Worm (Caenorhabditis elegans) whole organism, mixed stage, embryonic: ENCODE measurements around the gene F58E6.5.

Experiments used
- M03D4.4 ChIP-seq: sonication (generic microtip); optimal IDR thresholded peaks from 2 replicates; lab custom pipeline; 2017; ENCODE audit warnings: mild to moderate bottlenecking, missing genetic modification characterization, missing compliant biosample characterization
- bed-3 ChIP-seq: fragments of 200-800 bp; sonication (Bioruptor generic); optimal IDR thresholded peaks from 3 replicates; lab custom pipeline; 2018; ENCODE audit warnings: mild to moderate bottlenecking, missing genetic modification characterization, moderate library complexity, missing compliant biosample characterization
- blmp-1 ChIP-seq: fragments of 150-350 bp; optimal IDR thresholded peaks from 2 replicates; lab custom pipeline; 2014; ENCODE audit warnings: missing biosample characterization, missing genetic modification characterization
- ceh-39 ChIP-seq: fragments of 150-350 bp; optimal IDR thresholded peaks from 2 replicates; lab custom pipeline; 2014; ENCODE audit warnings: missing biosample characterization, missing genetic modification characterization
- ceh-43 ChIP-seq: fragments of 200-800 bp; sonication (Bioruptor generic); optimal IDR thresholded peaks from 2 replicates; lab custom pipeline; 2018; ENCODE audit warnings: mild to moderate bottlenecking, missing genetic modification characterization, moderate library complexity, missing compliant biosample characterization
- ceh-83 ChIP-seq: fragments of 200-800 bp; sonication (Bioruptor generic); optimal IDR thresholded peaks from 2 replicates; lab custom pipeline; 2018; ENCODE audit warnings: mild to moderate bottlenecking, missing genetic modification characterization, missing compliant biosample characterization
- ces-1 ChIP-seq: fragments of 150-350 bp; optimal IDR thresholded peaks from 2 replicates; lab custom pipeline; 2014; ENCODE audit warnings: missing biosample characterization, missing genetic modification reagents, missing genetic modification characterization
- cnd-1 ChIP-seq: fragments of 200-800 bp; sonication (Bioruptor generic); optimal IDR thresholded peaks from 2 replicates; lab custom pipeline; 2018; ENCODE audit warnings: mild to moderate bottlenecking, missing genetic modification characterization, missing compliant biosample characterization
- drap-1 ChIP-seq: fragments of 200-800 bp; sonication (Bioruptor generic); optimal IDR thresholded peaks from 3 replicates; lab custom pipeline; 2018; ENCODE audit warnings: mild to moderate bottlenecking, missing genetic modification characterization, missing compliant biosample characterization
- elt-1 ChIP-seq: sonication (generic microtip); optimal IDR thresholded peaks from 2 replicates; lab custom pipeline; 2017; ENCODE audit warnings: missing genetic modification characterization, mild to moderate bottlenecking, missing compliant biosample characterization, antibody characterized with exemption, moderate library complexity, borderline replicate concordance; ENCODE audit not compliant: insufficient read depth
- elt-3 ChIP-seq: fragments of 150-350 bp; optimal IDR thresholded peaks from 2 replicates; lab custom pipeline; 2014; ENCODE audit warnings: missing biosample characterization, missing genetic modification characterization
- flh-1 ChIP-seq: fragments of 200-800 bp; sonication (Bioruptor generic); optimal IDR thresholded peaks from 2 replicates; lab custom pipeline; 2018; ENCODE audit warnings: mild to moderate bottlenecking, missing genetic modification characterization, moderate library complexity, missing compliant biosample characterization
- ham-2 ChIP-seq: fragments of 200-800 bp; sonication (Bioruptor generic); optimal IDR thresholded peaks from 2 replicates; lab custom pipeline; 2018; ENCODE audit warnings: mild to moderate bottlenecking, missing genetic modification characterization, missing compliant biosample characterization
- hlh-1 ChIP-seq: fragments of 150-350 bp; optimal IDR thresholded peaks from 2 replicates; lab custom pipeline; 2014; ENCODE audit warnings: missing biosample characterization, missing genetic modification reagents, missing genetic modification characterization
- lin-13 ChIP-seq: fragments of 150-350 bp; optimal IDR thresholded peaks from 2 replicates; lab custom pipeline; 2014; ENCODE audit warnings: missing biosample characterization, missing genetic modification characterization
- lin-32 ChIP-seq: fragments of 200-800 bp; sonication (Bioruptor generic); optimal IDR thresholded peaks from 2 replicates; lab custom pipeline; 2018; ENCODE audit warnings: mild to moderate bottlenecking, missing genetic modification characterization, missing compliant biosample characterization
- lsy-2 ChIP-seq: fragments of 150-350 bp; optimal IDR thresholded peaks from 2 replicates; lab custom pipeline; 2014; ENCODE audit warnings: missing biosample characterization, missing genetic modification characterization
- mab-5 ChIP-seq: fragments of 150-350 bp; optimal IDR thresholded peaks from 2 replicates; lab custom pipeline; 2014; ENCODE audit warnings: missing biosample characterization, missing genetic modification characterization
- mep-1 ChIP-seq: fragments of 150-350 bp; optimal IDR thresholded peaks from 2 replicates; lab custom pipeline; 2017; ENCODE audit warnings: missing biosample characterization, missing genetic modification reagents, missing genetic modification characterization, inconsistent platforms
- mls-2 ChIP-seq: sonication (generic microtip); optimal IDR thresholded peaks from 2 replicates; lab custom pipeline; 2016; ENCODE audit warnings: mild to moderate bottlenecking, missing genetic modification characterization, moderate library complexity, missing compliant biosample characterization
- nhr-12 ChIP-seq: fragments of 150-350 bp; optimal IDR thresholded peaks from 2 replicates; lab custom pipeline; 2014; ENCODE audit warnings: missing biosample characterization, missing genetic modification characterization
- nhr-237 ChIP-seq: fragments of 150-350 bp; optimal IDR thresholded peaks from 2 replicates; lab custom pipeline; 2014; ENCODE audit warnings: missing biosample characterization, missing genetic modification characterization
- nhr-28 ChIP-seq: fragments of 150-350 bp; optimal IDR thresholded peaks from 2 replicates; lab custom pipeline; 2014; ENCODE audit warnings: missing biosample characterization, missing genetic modification characterization
- nhr-76 ChIP-seq: sonication (generic microtip); optimal IDR thresholded peaks from 2 replicates; lab custom pipeline; 2017; ENCODE audit warnings: missing biosample characterization, missing genetic modification characterization
- pha-4 ChIP-seq: fragments of 150-350 bp; optimal IDR thresholded peaks from 2 replicates; lab custom pipeline; 2018; ENCODE audit warnings: missing biosample characterization, missing genetic modification reagents, missing genetic modification characterization
- sem-2 ChIP-seq: fragments of 200-800 bp; sonication (Bioruptor generic); optimal IDR thresholded peaks from 2 replicates; lab custom pipeline; 2018; ENCODE audit warnings: mild to moderate bottlenecking, missing genetic modification characterization, missing compliant biosample characterization
- snpc-4 ChIP-seq: fragments of 150-350 bp; optimal IDR thresholded peaks from 2 replicates; lab custom pipeline; 2014; ENCODE audit warnings: missing biosample characterization, missing genetic modification characterization
- tbx-8 ChIP-seq: fragments of 200-800 bp; sonication (Bioruptor generic); optimal IDR thresholded peaks from 2 replicates; lab custom pipeline; 2018; ENCODE audit warnings: mild to moderate bottlenecking, missing genetic modification characterization, moderate library complexity, missing compliant biosample characterization
- unc-120 ChIP-seq: sonication (generic microtip); optimal IDR thresholded peaks from 2 replicates; lab custom pipeline; 2017; ENCODE audit warnings: missing genetic modification characterization, missing compliant biosample characterization; ENCODE audit not compliant: poor library complexity, severe bottlenecking
- unc-39 ChIP-seq: fragments of 150-350 bp; optimal IDR thresholded peaks from 2 replicates; lab custom pipeline; 2014; ENCODE audit warnings: missing biosample characterization, missing genetic modification characterization
- unc-62 ChIP-seq: fragments of 150-350 bp; optimal IDR thresholded peaks from 2 replicates; lab custom pipeline; 2014; ENCODE audit warnings: missing biosample characterization, missing genetic modification reagents, missing genetic modification characterization
- ztf-11 ChIP-seq: fragments of 150-350 bp; optimal IDR thresholded peaks from 2 replicates; lab custom pipeline; 2014; ENCODE audit warnings: missing biosample characterization, missing genetic modification characterization

Gene F58E6.5

DNA sequence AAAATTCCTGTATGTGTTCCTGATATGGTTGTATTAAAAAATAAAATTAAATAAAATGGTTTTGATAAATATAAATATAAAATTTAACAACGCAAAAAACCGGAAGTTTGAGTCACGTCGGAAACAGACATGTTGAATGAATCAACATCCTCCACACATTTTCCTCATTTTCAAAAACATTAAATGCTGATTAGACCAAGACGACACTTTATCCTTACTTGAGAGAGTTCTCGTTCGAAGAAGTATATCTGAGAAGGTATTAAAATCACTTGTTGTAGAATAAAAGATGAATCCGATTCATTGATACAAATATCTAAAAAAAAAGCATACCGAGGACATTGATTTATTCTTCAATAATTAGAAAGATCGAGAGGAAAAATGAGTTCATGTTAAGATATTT lies 43.9 kb upstream of the F58E6.5 start:
- no peak for TF ChIP-seq lin-13 (tag; lab: Kevin White, UChicago)
- no peak for TF ChIP-seq flh-1 (GFP tag; lab: Kevin White, UChicago)
- no peak for TF ChIP-seq bed-3 (GFP tag; lab: Kevin White, UChicago)
- no peak for TF ChIP-seq ceh-43 (GFP tag; lab: Kevin White, UChicago)
- no peak for TF ChIP-seq nhr-76 (tag; lab: Kevin White, UChicago)
- TF ChIP-seq nhr-28 (tag; lab: Kevin White, UChicago): no peak
- TF ChIP-seq ceh-83 (GFP tag; lab: Kevin White, UChicago): no peak
- no peak for TF ChIP-seq mls-2 (tag; lab: Kevin White, UChicago)
- TF ChIP-seq unc-39 (tag; lab: Kevin White, UChicago): no peak
- TF ChIP-seq elt-3 (tag; lab: Kevin White, UChicago): no peak
- no peak for TF ChIP-seq ceh-39 (tag; lab: Kevin White, UChicago)
- TF ChIP-seq nhr-12 (tag; lab: Kevin White, UChicago): no peak
- TF ChIP-seq cnd-1 (tag; lab: Kevin White, UChicago): no peak
- no peak for TF ChIP-seq mep-1
- TF ChIP-seq elt-1: no peak
- TF ChIP-seq pha-4 (tag; lab: Kevin White, UChicago): no peak
- TF ChIP-seq sem-2 (GFP tag; lab: Kevin White, UChicago): no peak
- no peak for TF ChIP-seq M03D4.4 (tag; lab: Kevin White, UChicago)
- no peak for TF ChIP-seq tbx-8 (GFP tag; lab: Kevin White, UChicago)

DNA sequence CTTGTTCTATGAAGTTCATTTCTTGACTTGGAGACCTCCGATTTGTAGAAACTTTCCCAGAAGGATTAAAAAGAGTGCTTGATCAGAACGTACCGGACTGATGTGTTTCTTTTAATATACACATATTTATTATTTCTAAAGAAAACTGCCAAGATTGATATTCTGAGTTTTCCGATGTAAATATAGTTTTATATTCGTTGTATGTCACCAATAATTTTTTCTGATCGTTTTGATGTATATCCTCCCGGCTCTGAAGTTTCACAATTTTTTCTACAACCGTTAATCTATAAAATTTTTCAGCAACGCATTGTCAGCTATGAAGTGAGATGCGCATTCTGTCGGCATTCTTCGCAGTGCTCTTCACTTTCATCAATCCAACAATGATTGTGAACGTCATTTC lies 42.2 kb upstream of the F58E6.5 start, which contains the start of gene F46B6.9:
TSS of gene F46B6.9 (plus strand) at position 301 of the 400 bp plus-strand sequence.
- no peak for TF ChIP-seq ceh-83 (GFP tag; lab: Kevin White, UChicago)
- no peak for TF ChIP-seq hlh-1 (tag; lab: Kevin White, UChicago)
- no peak for TF ChIP-seq lsy-2
- no peak for TF ChIP-seq ces-1
- TF ChIP-seq M03D4.4 (tag; lab: Kevin White, UChicago): no peak
- no peak for TF ChIP-seq ham-2 (GFP tag; lab: Kevin White, UChicago)
- no peak for TF ChIP-seq pha-4 (tag; lab: Kevin White, UChicago)
- no peak for TF ChIP-seq mls-2 (tag; lab: Kevin White, UChicago)
- TF ChIP-seq flh-1 (GFP tag; lab: Kevin White, UChicago): no peak
- no peak for TF ChIP-seq mab-5 (tag; lab: Kevin White, UChicago)
- no peak for TF ChIP-seq blmp-1 (tag; lab: Kevin White, UChicago)
- no peak for TF ChIP-seq drap-1 (GFP tag; lab: Kevin White, UChicago)
- TF ChIP-seq lin-32 (GFP tag; lab: Kevin White, UChicago): no peak
- no peak for TF ChIP-seq tbx-8 (GFP tag; lab: Kevin White, UChicago)
- TF ChIP-seq unc-39 (tag; lab: Kevin White, UChicago): no peak
- TF ChIP-seq unc-120: no peak
- no peak for TF ChIP-seq bed-3 (GFP tag; lab: Kevin White, UChicago)
- no peak for TF ChIP-seq unc-62 (GFP tag; lab: Kevin White, UChicago)
- TF ChIP-seq nhr-237 (tag; lab: Kevin White, UChicago): no peak
- no peak for TF ChIP-seq snpc-4 (tag; lab: Kevin White, UChicago)

DNA sequence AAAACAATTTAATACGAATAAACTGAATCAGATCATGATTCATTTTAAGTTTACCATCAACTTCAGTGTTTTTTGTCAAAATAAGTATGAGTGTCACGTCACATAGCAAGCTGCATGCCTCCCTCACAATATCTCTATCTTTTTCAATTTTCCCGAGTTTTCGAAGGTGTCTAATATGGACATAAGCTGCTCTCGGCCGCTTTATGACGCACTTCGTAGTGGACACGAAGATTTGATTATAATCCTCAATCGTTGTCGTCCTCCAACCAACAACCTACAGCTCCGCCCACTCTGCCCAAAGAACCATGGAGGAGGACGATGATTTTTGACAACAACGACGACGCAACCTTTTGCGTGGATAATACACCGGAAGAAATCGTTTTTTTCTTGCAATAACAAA lies 41.6 kb upstream of the F58E6.5 start:
- TF ChIP-seq ces-1 (peak; percentile 17), hlh-1 (tag; lab: Kevin White, UChicago) (no peak)

DNA sequence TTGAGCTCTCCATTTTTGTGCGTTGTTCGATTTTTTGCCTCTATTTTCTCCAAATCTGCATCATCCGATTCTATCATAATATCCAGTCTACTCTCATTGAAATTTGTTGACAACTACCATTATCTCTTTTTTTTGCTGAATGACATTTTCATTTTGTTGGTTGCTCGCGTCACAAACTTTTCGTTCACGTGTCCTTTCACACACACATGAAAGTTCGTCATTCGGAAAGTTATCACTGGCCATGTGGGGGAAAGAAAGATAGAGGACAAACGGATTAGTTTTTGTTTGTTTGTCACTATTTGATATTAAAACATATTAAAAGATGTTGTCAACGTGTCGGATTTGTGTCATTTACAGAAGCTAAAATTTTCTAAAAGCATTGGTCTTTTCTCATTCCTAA lies 40.6 kb upstream of the F58E6.5 start:
- no peak for TF ChIP-seq ceh-43 (GFP tag; lab: Kevin White, UChicago)
- TF ChIP-seq lsy-2: no peak
- TF ChIP-seq nhr-76 (tag; lab: Kevin White, UChicago): no peak
- TF ChIP-seq blmp-1 (tag; lab: Kevin White, UChicago): no peak
- no peak for TF ChIP-seq cnd-1 (tag; lab: Kevin White, UChicago)
- TF ChIP-seq ham-2 (GFP tag; lab: Kevin White, UChicago): no peak
- TF ChIP-seq ztf-11 (tag; lab: Kevin White, UChicago): no peak
- TF ChIP-seq mls-2 (tag; lab: Kevin White, UChicago): no peak
- no peak for TF ChIP-seq flh-1 (GFP tag; lab: Kevin White, UChicago)
- no peak for TF ChIP-seq unc-62 (GFP tag; lab: Kevin White, UChicago)
